Fruit fly (Drosophila melanogaster) whole organism, prepupa: ENCODE results near the gene CG18528.

ENCODE experiments used
- CG1621 ChIP-seq: fragments of 200-800 bp; sonication (Bioruptor generic); optimal IDR thresholded peaks from 3 replicates; lab custom pipeline; 2018; ENCODE audit warnings: missing biosample characterization, mild to moderate bottlenecking, missing genetic modification characterization
- CG31627 ChIP-seq: fragments of 200-800 bp; sonication (Bioruptor generic); optimal IDR thresholded peaks from 3 replicates; lab custom pipeline; 2016; ENCODE audit warnings: missing biosample characterization, missing genetic modification characterization
- CG3919 ChIP-seq: fragments of 200-800 bp; sonication (Bioruptor generic); optimal IDR thresholded peaks from 3 replicates; lab custom pipeline; 2016; ENCODE audit warnings: missing biosample characterization, missing genetic modification characterization
- CG6276 ChIP-seq: fragments of 200-800 bp; sonication (Bioruptor generic); optimal IDR thresholded peaks from 2 replicates; lab custom pipeline; 2017; ENCODE audit warnings: missing biosample characterization, mild to moderate bottlenecking, missing genetic modification characterization
- CG6808 ChIP-seq: fragments of 200-800 bp; sonication (Bioruptor generic); optimal IDR thresholded peaks from 3 replicates; lab custom pipeline; 2017; ENCODE audit warnings: missing biosample characterization, missing genetic modification characterization, mild to moderate bottlenecking, moderate library complexity, missing genetic modification reagents
- CG7368 ChIP-seq: fragments of 200-800 bp; sonication (Bioruptor generic); optimal IDR thresholded peaks from 3 replicates; lab custom pipeline; 2016; ENCODE audit warnings: missing biosample characterization, missing genetic modification characterization
- CG8632 ChIP-seq: fragments of 200-800 bp; sonication (Bioruptor generic); optimal IDR thresholded peaks from 3 replicates; lab custom pipeline; 2016; ENCODE audit warnings: missing biosample characterization, missing genetic modification characterization
- Hr38 ChIP-seq: sonication (Bioruptor generic); optimal IDR thresholded peaks from 2 replicates; lab custom pipeline; 2016; ENCODE audit warnings: missing biosample characterization, missing genetic modification characterization
- Hr39 ChIP-seq: fragments of 200-800 bp; sonication (Bioruptor generic); optimal IDR thresholded peaks from 2 replicates; lab custom pipeline; 2016; ENCODE audit warnings: missing biosample characterization, missing genetic modification characterization
- OdsH ChIP-seq: fragments of 200-800 bp; sonication (Bioruptor generic); optimal IDR thresholded peaks from 3 replicates; lab custom pipeline; 2016; ENCODE audit warnings: missing biosample characterization, missing genetic modification characterization
- Sox102F ChIP-seq: fragments of 200-800 bp; sonication (Bioruptor generic); optimal IDR thresholded peaks from 2 replicates; lab custom pipeline; 2016; ENCODE audit warnings: missing biosample characterization, mild to moderate bottlenecking, missing genetic modification characterization
- cyc ChIP-seq: fragments of 200-800 bp; sonication (Bioruptor generic); optimal IDR thresholded peaks from 3 replicates; lab custom pipeline; 2016; ENCODE audit warnings: missing biosample characterization, missing genetic modification characterization
- esn ChIP-seq: fragments of 200-800 bp; sonication (Bioruptor generic); optimal IDR thresholded peaks from 2 replicates; lab custom pipeline; 2016; ENCODE audit warnings: missing biosample characterization, mild to moderate bottlenecking, missing genetic modification characterization, moderate library complexity
- vri ChIP-seq: fragments of 200-800 bp; sonication (Bioruptor generic); optimal IDR thresholded peaks from 3 replicates; lab custom pipeline; 2016; ENCODE audit warnings: missing biosample characterization, mild to moderate bottlenecking, missing genetic modification characterization

DNA sequence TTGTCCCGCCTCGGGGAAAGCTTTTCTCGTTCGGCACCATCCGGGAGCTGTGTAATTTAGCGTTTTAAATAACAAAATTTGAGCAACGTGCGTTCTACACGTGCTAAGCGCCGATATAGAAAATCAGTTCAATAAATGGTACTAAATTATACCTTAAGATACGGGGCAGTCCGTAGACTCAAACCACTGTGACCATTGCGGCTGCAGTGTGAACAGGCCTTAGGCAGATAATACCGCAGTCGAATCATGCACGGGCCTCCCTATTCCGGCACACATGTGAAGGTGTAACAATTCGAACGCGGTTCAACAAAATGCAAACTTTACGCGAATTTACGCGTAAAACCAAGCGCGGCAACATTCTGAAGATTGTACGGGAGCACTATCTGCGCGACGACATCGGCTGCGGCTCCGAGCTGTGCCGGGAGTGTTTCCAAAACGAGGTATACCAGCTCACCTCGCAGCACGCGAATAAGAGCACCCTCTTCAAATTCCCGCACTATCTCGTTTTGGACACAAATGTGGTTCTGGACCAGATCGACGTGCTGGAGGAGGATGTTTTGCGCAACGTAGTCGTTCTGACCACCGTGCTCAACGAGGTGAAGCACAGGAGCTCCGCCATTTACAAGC lies 26.6 kb downstream of the CG18528 start, which contains the start of the genes Rrp5 and Dis3:
- TF ChIP-seq cyc (GFP tag; lab: Kevin White, UChicago) (no peak), CG8632 (GFP tag; lab: Kevin White, UChicago) (no peak), CG31627 (GFP tag; lab: Kevin White, UChicago) (no peak), OdsH (GFP tag; lab: Kevin White, UChicago) (no peak), CG3919 (GFP tag; lab: Kevin White, UChicago) (no peak), Hr39 (GFP tag; lab: Kevin White, UChicago) (no peak), vri (GFP tag; lab: Kevin White, UChicago) (no peak), CG6808 (GFP tag; lab: Kevin White, UChicago) (no peak), Hr38 (GFP tag; lab: Kevin White, UChicago) (no peak), CG6276 (GFP tag; lab: Kevin White, UChicago) (no peak), CG7368 (GFP tag; lab: Kevin White, UChicago) (no peak), Sox102F (GFP tag; lab: Kevin White, UChicago) (no peak), esn (GFP tag; lab: Kevin White, UChicago) (no peak), CG1621 (peak; percentile 93)
